Fruit fly (Drosophila melanogaster) whole organism, embryonic: Measurements from ENCODE around the gene CG14212.

Experiments used
- Abd-B ChIP-seq: fragments of 200-800 bp; sonication (Bioruptor generic); optimal IDR thresholded peaks from 2 replicates; lab custom pipeline; 2018; ENCODE audit warnings: missing biosample characterization, mild to moderate bottlenecking, missing genetic modification characterization, moderate library complexity
- Adf1 ChIP-seq: fragments of 200-800 bp; sonication (Bioruptor generic); IDR thresholded peaks from 2 replicates; pipeline ENCODE4 v1.3.6; 2022; ENCODE audit warnings: missing biosample characterization, missing genetic modification characterization
- Atf-2 ChIP-seq: fragments of 200-800 bp; sonication (Bioruptor generic); optimal IDR thresholded peaks from 2 replicates; lab custom pipeline; 2016; ENCODE audit warnings: missing biosample characterization, missing genetic modification characterization
- Bgb ChIP-seq: fragments of 200-800 bp; sonication (Bioruptor generic); IDR thresholded peaks from 2 replicates; pipeline ENCODE4 v1.3.6; 2022; ENCODE audit warnings: missing biosample characterization, missing genetic modification characterization; ENCODE audit not compliant: partially characterized antibody
- CG11247 ChIP-seq: fragments of 200-800 bp; sonication (Bioruptor generic); IDR thresholded peaks from 2 replicates; pipeline ENCODE4 v1.3.6; 2022; ENCODE audit warnings: missing biosample characterization, missing genetic modification characterization
- CG11456 ChIP-seq: fragments of 200-800 bp; sonication (Bioruptor generic); IDR thresholded peaks from 3 replicates; pipeline ENCODE4 v1.3.6; 2022; ENCODE audit warnings: missing biosample characterization, missing genetic modification characterization
- CG12219 ChIP-seq: fragments of 200-800 bp; sonication (Bioruptor generic); optimal IDR thresholded peaks from 3 replicates; lab custom pipeline; 2018; ENCODE audit warnings: missing biosample characterization, mild to moderate bottlenecking, missing genetic modification characterization
- CG15269 ChIP-seq: fragments of 200-800 bp; sonication (Bioruptor generic); optimal IDR thresholded peaks from 2 replicates; lab custom pipeline; 2018; ENCODE audit warnings: missing biosample characterization, mild to moderate bottlenecking, missing genetic modification characterization, moderate library complexity
- CG17186 ChIP-seq: fragments of 200-800 bp; sonication (Bioruptor generic); optimal IDR thresholded peaks from 3 replicates; lab custom pipeline; 2017; ENCODE audit warnings: missing biosample characterization, missing genetic modification reagents, missing genetic modification characterization
- CG18476 ChIP-seq: fragments of 200-800 bp; sonication (Bioruptor generic); optimal IDR thresholded peaks from 2 replicates; lab custom pipeline; 2016; ENCODE audit warnings: missing biosample characterization, mild to moderate bottlenecking, missing genetic modification characterization
- CG2875 ChIP-seq: fragments of 200-800 bp; sonication (Bioruptor generic); optimal IDR thresholded peaks from 2 replicates; lab custom pipeline; 2017; ENCODE audit warnings: missing biosample characterization, mild to moderate bottlenecking, missing genetic modification characterization, missing genetic modification reagents
- CG3726 ChIP-seq: fragments of 200-800 bp; sonication (Bioruptor generic); IDR thresholded peaks from 3 replicates; pipeline ENCODE4, ENCODE4 v1.3.6; 2022; ENCODE audit warnings: missing biosample characterization, missing genetic modification characterization
- CG4707 ChIP-seq: fragments of 200-800 bp; sonication (Bioruptor generic); optimal IDR thresholded peaks from 2 replicates; lab custom pipeline; 2018; ENCODE audit warnings: missing biosample characterization, mild to moderate bottlenecking, missing genetic modification characterization, moderate library complexity
- CG4730 ChIP-seq: fragments of 200-800 bp; sonication (Bioruptor generic); IDR thresholded peaks from 2 replicates; pipeline ENCODE4 v1.3.6; 2022; ENCODE audit warnings: missing biosample characterization, missing genetic modification characterization
- CG5245 ChIP-seq: fragments of 200-800 bp; sonication (Bioruptor generic); optimal IDR thresholded peaks from 3 replicates; lab custom pipeline; 2016; ENCODE audit warnings: missing biosample characterization, missing genetic modification characterization
- CG6813 ChIP-seq: fragments of 200-800 bp; sonication (Bioruptor generic); optimal IDR thresholded peaks from 2 replicates; lab custom pipeline; 2017; ENCODE audit warnings: missing biosample characterization, missing genetic modification characterization, mild to moderate bottlenecking, moderate library complexity, missing genetic modification reagents
- CG7745 ChIP-seq: fragments of 200-800 bp; sonication (Bioruptor generic); optimal IDR thresholded peaks from 2 replicates; lab custom pipeline; 2018; ENCODE audit warnings: missing biosample characterization, mild to moderate bottlenecking, missing genetic modification characterization, moderate library complexity
- CG7839 ChIP-seq: fragments of 200-800 bp; sonication (Bioruptor generic); optimal IDR thresholded peaks from 3 replicates; lab custom pipeline; 2018; ENCODE audit warnings: missing biosample characterization, mild to moderate bottlenecking, missing genetic modification characterization, moderate library complexity
- CG7928 ChIP-seq: fragments of 200-800 bp; sonication (Bioruptor generic); optimal IDR thresholded peaks from 2 replicates; lab custom pipeline; 2017; ENCODE audit warnings: missing biosample characterization, mild to moderate bottlenecking, missing genetic modification characterization
- CG9932 ChIP-seq: fragments of 200-800 bp; sonication (Bioruptor generic); IDR thresholded peaks from 2 replicates; pipeline ENCODE4 v1.3.6; 2022; ENCODE audit warnings: missing biosample characterization, missing genetic modification characterization
- Dbx ChIP-seq: fragments of 200-800 bp; sonication (Bioruptor generic); IDR thresholded peaks from 3 replicates; pipeline ENCODE4 v1.3.6; 2022; ENCODE audit warnings: missing biosample characterization, missing genetic modification characterization
- Dp ChIP-seq: fragments of 200-800 bp; sonication (Bioruptor generic); optimal IDR thresholded peaks from 2 replicates; lab custom pipeline; 2018; ENCODE audit warnings: missing biosample characterization, mild to moderate bottlenecking, missing genetic modification characterization, moderate library complexity
- Fer1 ChIP-seq: fragments of 200-800 bp; sonication (Bioruptor generic); optimal IDR thresholded peaks from 2 replicates; lab custom pipeline; 2017; ENCODE audit warnings: missing biosample characterization, mild to moderate bottlenecking, missing genetic modification characterization
- Hey ChIP-seq: fragments of 200-800 bp; sonication (Bioruptor generic); optimal IDR thresholded peaks from 3 replicates; lab custom pipeline; 2018; ENCODE audit warnings: missing biosample characterization, mild to moderate bottlenecking, missing genetic modification characterization
- HmgD ChIP-seq: fragments of 200-800 bp; sonication (Bioruptor generic); optimal IDR thresholded peaks from 3 replicates; lab custom pipeline; 2016; ENCODE audit warnings: missing biosample characterization, missing genetic modification characterization
- Hmr ChIP-seq: fragments of 200-800 bp; sonication (Bioruptor generic); optimal IDR thresholded peaks from 3 replicates; lab custom pipeline; 2017; ENCODE audit warnings: mild to moderate bottlenecking, missing biosample characterization, missing genetic modification reagents, missing genetic modification characterization
- Lim3 ChIP-seq: fragments of 200-800 bp; sonication (Bioruptor generic); IDR thresholded peaks from 2 replicates; pipeline ENCODE4 v1.3.6; 2022; ENCODE audit warnings: missing biosample characterization, missing genetic modification characterization
- Sox100B ChIP-seq: fragments of 200-800 bp; sonication (Bioruptor generic); optimal IDR thresholded peaks from 3 replicates; lab custom pipeline; 2018; ENCODE audit warnings: missing biosample characterization, mild to moderate bottlenecking, missing genetic modification characterization
- Stat92E ChIP-seq, 3 experiments: fragments of >200 bp in 2 of 3; fragments of 200-800 bp in 1 of 3; sonication (Bioruptor generic) in 1 of 3; optimal IDR thresholded peaks; 2 replicates each; lab custom pipeline; 2017 to 2019; ENCODE audit warnings: missing biosample characterization in 3 of 3, missing genetic modification characterization in 3 of 3, mild to moderate bottlenecking in 1 of 3, moderate library complexity in 1 of 3
- Usf ChIP-seq: fragments of 200-800 bp; sonication (Bioruptor generic); optimal IDR thresholded peaks from 2 replicates; lab custom pipeline; 2017; ENCODE audit warnings: missing genotype, missing biosample characterization, missing genetic modification characterization
- Vsx1 ChIP-seq: fragments of 200-800 bp; sonication (Bioruptor generic); optimal IDR thresholded peaks from 2 replicates; lab custom pipeline; 2017; ENCODE audit warnings: missing biosample characterization, mild to moderate bottlenecking, missing genetic modification characterization, missing genetic modification reagents
- bcd ChIP-seq: fragments of 200-800 bp; sonication (Bioruptor generic); optimal IDR thresholded peaks from 2 replicates; lab custom pipeline; 2017; ENCODE audit warnings: missing biosample characterization, mild to moderate bottlenecking, missing genetic modification characterization
- dimm ChIP-seq: fragments of 200-800 bp; sonication (Bioruptor generic); IDR thresholded peaks from 2 replicates; pipeline ENCODE4 v1.3.6; 2022; ENCODE audit warnings: missing biosample characterization, missing genetic modification characterization
- dmrt99B ChIP-seq: fragments of 200-800 bp; sonication (Bioruptor generic); optimal IDR thresholded peaks from 2 replicates; lab custom pipeline; 2018; ENCODE audit warnings: missing biosample characterization, mild to moderate bottlenecking, missing genetic modification characterization, moderate library complexity
- dpn ChIP-seq, 2 experiments: fragments of 200-800 bp; sonication (Bioruptor generic); optimal IDR thresholded peaks; 3 replicates each; lab custom pipeline; 2016; ENCODE audit warnings: missing biosample characterization in 2 of 2, missing genetic modification characterization in 2 of 2
- exex ChIP-seq: fragments of 200-800 bp; sonication (Bioruptor generic); optimal IDR thresholded peaks from 4 replicates; lab custom pipeline; 2018; ENCODE audit warnings: missing biosample characterization, mild to moderate bottlenecking, missing genetic modification characterization, moderate library complexity
- grn ChIP-seq: fragments of 200-800 bp; sonication (Bioruptor generic); optimal IDR thresholded peaks from 3 replicates; lab custom pipeline; 2017; ENCODE audit warnings: missing biosample characterization, missing genetic modification characterization
- gt ChIP-seq: fragments of 200-800 bp; sonication (Bioruptor generic); IDR thresholded peaks from 2 replicates; pipeline ENCODE4 v1.3.6; 2022; ENCODE audit warnings: missing biosample characterization, missing genetic modification characterization
- hkb ChIP-seq, 2 experiments: fragments of 200-800 bp in 1 of 2; fragments of >200 bp in 1 of 2; sonication (Bioruptor generic) in 1 of 2; IDR thresholded peaks in 1 of 2; optimal IDR thresholded peaks in 1 of 2; 2 replicates each; pipeline versions ENCODE4 v1.3.6 to Lab custom; 2017 to 2022; ENCODE audit warnings: missing biosample characterization in 1 of 2, missing genetic modification characterization in 1 of 2
- inv ChIP-seq: fragments of 200-800 bp; sonication (Bioruptor generic); IDR thresholded peaks from 2 replicates; pipeline ENCODE4 v1.3.6; 2022; ENCODE audit warnings: missing biosample characterization, missing genetic modification characterization; ENCODE audit not compliant: partially characterized antibody
- jumu ChIP-seq: fragments of 200-800 bp; sonication (Bioruptor generic); optimal IDR thresholded peaks from 3 replicates; lab custom pipeline; 2016; ENCODE audit warnings: missing biosample characterization, missing genetic modification characterization
- luna ChIP-seq: fragments of 200-800 bp; sonication (Bioruptor generic); optimal IDR thresholded peaks from 2 replicates; lab custom pipeline; 2016; ENCODE audit warnings: missing biosample characterization, missing genetic modification characterization
- nerfin-2 ChIP-seq: fragments of 200-800 bp; sonication (Bioruptor generic); IDR thresholded peaks from 2 replicates; pipeline ENCODE4 v1.3.6; 2022; ENCODE audit warnings: missing biosample characterization, missing genetic modification characterization; ENCODE audit not compliant: partially characterized antibody
- pan ChIP-seq, 4 experiments: fragments of >200 bp in 3 of 4; fragments of 200-800 bp in 1 of 4; sonication (Bioruptor generic) in 1 of 4; optimal IDR thresholded peaks in 3 of 4; IDR thresholded peaks in 1 of 4; 2 replicates each; pipeline versions ENCODE4 v1.3.6 to Lab custom; 2017 to 2022; ENCODE audit warnings: missing biosample characterization in 2 of 4, missing genetic modification characterization in 2 of 4, mixed read lengths in 1 of 4
- pb ChIP-seq: fragments of 200-800 bp; sonication (Bioruptor generic); optimal IDR thresholded peaks from 3 replicates; lab custom pipeline; 2016; ENCODE audit warnings: missing biosample characterization, missing genetic modification characterization
- pros ChIP-seq: fragments of 200-800 bp; sonication (Bioruptor generic); optimal IDR thresholded peaks from 3 replicates; lab custom pipeline; 2019; ENCODE audit warnings: missing biosample characterization, mild to moderate bottlenecking, missing genetic modification characterization, moderate library complexity
- sd ChIP-seq: fragments of 200-800 bp; sonication (Bioruptor generic); optimal IDR thresholded peaks from 3 replicates; lab custom pipeline; 2018; ENCODE audit warnings: missing biosample characterization, mild to moderate bottlenecking, missing genetic modification characterization, moderate library complexity
- unpg ChIP-seq: fragments of 200-800 bp; sonication (Bioruptor generic); optimal IDR thresholded peaks from 3 replicates; lab custom pipeline; 2018; ENCODE audit warnings: missing biosample characterization, mild to moderate bottlenecking, missing genetic modification characterization, moderate library complexity

CG14212 gene

DNA sequence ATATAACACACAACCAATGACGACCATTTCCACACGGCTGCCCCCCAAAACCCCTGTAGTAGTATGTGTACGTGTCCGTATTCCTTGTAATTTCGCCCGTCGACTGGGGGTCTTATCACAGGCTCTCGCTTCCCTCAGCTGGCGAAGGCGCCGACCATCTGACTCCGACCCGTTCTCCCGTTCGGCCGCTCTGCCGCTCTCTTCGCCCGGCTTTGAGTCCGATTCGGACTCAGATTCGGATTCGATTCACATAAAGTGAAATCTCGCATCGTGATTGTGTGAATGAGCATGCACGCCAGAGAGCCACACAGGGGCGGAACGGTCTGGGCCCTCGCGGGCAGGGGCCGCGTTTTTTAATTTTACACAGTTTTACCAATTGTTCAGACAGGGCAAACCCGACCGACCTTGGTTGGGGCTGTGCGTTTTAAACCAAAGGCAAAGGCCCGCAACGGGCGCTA, 40.2 kb downstream of the CG14212 start (continued):
- TF ChIP-seq Usf (no peak), Bgb (peak; percentile 80), CG9932 (GFP tag; lab: Robert Waterston, UW) (peak; percentile 84), Adf1 (GFP tag; lab: Robert Waterston, UW) (peak; percentile 67), unpg (GFP tag; lab: Kevin White, UChicago) (no peak), CG12219 (GFP tag; lab: Kevin White, UChicago) (no peak), Dbx (GFP tag; lab: Robert Waterston, UW) (peak; percentile 64), CG2875 (GFP tag; lab: Kevin White, UChicago) (no peak), CG7745 (tag; lab: Kevin White, UChicago) (no peak), CG15269 (tag; lab: Kevin White, UChicago) (peak; percentile 11), bcd (peak; percentile 23), inv (GFP tag; lab: Robert Waterston, UW) (peak; percentile 67), pb (GFP tag; lab: Kevin White, UChicago) (no peak), luna (no peak), CG18476 (GFP tag; lab: Kevin White, UChicago) (no peak), grn (peak; percentile 41), sd (tag; lab: Kevin White, UChicago) (no peak), Vsx1 (GFP tag; lab: Kevin White, UChicago) (no peak), Atf-2 (GFP tag; lab: Kevin White, UChicago) (no peak), dmrt99B (tag; lab: Kevin White, UChicago) (peak; percentile 9), dpn (GFP tag; optimal IDR thresholded peaks at IDR 0.05; lab: Kevin White, UChicago) (peak; percentile 17 to 29), CG7928 (GFP tag; lab: Kevin White, UChicago) (no peak), nerfin-2 (GFP tag; lab: Robert Waterston, UW) (peak; percentile 54; the same call in 1 of the 2 replicates), CG7839 (tag; lab: Kevin White, UChicago) (peak; percentile 38), gt (GFP tag; lab: Robert Waterston, UW) (no peak), hkb (optimal IDR thresholded peaks at IDR 0.05; lab: Kevin White, UChicago) (no peak), hkb (GFP tag; IDR thresholded peaks at IDR 0.05; lab: Robert Waterston, UW) (peak; percentile 31; the same call in 1 of the 2 replicates), Abd-B (GFP tag; lab: Kevin White, UChicago) (no peak), jumu (GFP tag; lab: Kevin White, UChicago) (peak; percentile 27), Lim3 (GFP tag; lab: Robert Waterston, UW) (no peak), CG4730 (GFP tag; lab: Robert Waterston, UW) (no peak), exex (no peak), HmgD (GFP tag; lab: Kevin White, UChicago) (no peak), Hmr (no peak), CG11456 (peak; percentile 88), CG6813 (GFP tag; lab: Kevin White, UChicago) (no peak), pan (optimal IDR thresholded peaks at IDR 0.05; lab: Kevin White, UChicago) (no peak), pan (GFP tag; optimal IDR thresholded peaks at IDR 0.05 in 1 of 2, IDR thresholded peaks at IDR 0.05 in 1 of 2) (peak in 1 of 2 experiments; percentile 51), CG5245 (GFP tag; lab: Kevin White, UChicago) (no peak), CG3726 (GFP tag; lab: Robert Waterston, UW) (0 out of 3 replicates have a peak, but pooled peaks have one; percentile 39), Stat92E (GFP tag; optimal IDR thresholded peaks at IDR 0.05; lab: Kevin White, UChicago) (no peak), Hey (tag; lab: Kevin White, UChicago) (no peak), CG11247 (GFP tag; lab: Robert Waterston, UW) (peak; percentile 48; the same call in 1 of the 2 replicates), Sox100B (no peak), dimm (no peak), CG17186 (GFP tag; lab: Kevin White, UChicago) (no peak), CG4707 (GFP tag; lab: Kevin White, UChicago) (no peak), Dp (no peak), pros (no peak), Fer1 (GFP tag; lab: Kevin White, UChicago) (no peak)
